Worm (Caenorhabditis elegans): ENCODE measurements around the gene slrp-1.

slrp-1 gene

ce11 chrV:13562748-13563147 lies 2.9 kb upstream of the slrp-1 start:
- TF ChIP-seq zfh-2 (GFP tag; conservative IDR thresholded peaks at IDR 0.05) = peak; percentile 82
- no peak for TF ChIP-seq F57A8.1 (GFP tag; optimal IDR thresholded peaks at IDR 0.05)
- no peak for TF ChIP-seq akir-1 (GFP tag; optimal IDR thresholded peaks at IDR 0.05)
- no peak for TF ChIP-seq atf-7 (tag; optimal IDR thresholded peaks at IDR 0.05)
- peak; percentile 66 for TF ChIP-seq egrh-3 (GFP tag; IDR thresholded peaks at IDR 0.05)
- TF ChIP-seq tbp1 (GFP tag; optimal IDR thresholded peaks at IDR 0.05) = no peak

ce11 chrV:13563841-13564240 lies 1.8 kb upstream of the slrp-1 start, which contains the start of gene grl-17:
Gene grl-17, minus strand, starts transcription at chrV:13563941.
- TF ChIP-seq bed-2 (GFP tag; IDR thresholded peaks at IDR 0.05) = no peak
- no peak for TF ChIP-seq ztf-28 (GFP tag; IDR thresholded peaks at IDR 0.05)
- no peak for TF ChIP-seq mxl-1 (tag; optimal IDR thresholded peaks at IDR 0.05)
- no peak for TF ChIP-seq ztf-6 (GFP tag; IDR thresholded peaks at IDR 0.05)
- TF ChIP-seq ceh-100 (GFP tag; IDR thresholded peaks at IDR 0.05) = no peak
- TF ChIP-seq madf-10 (tag; optimal IDR thresholded peaks at IDR 0.05) = no peak
- no peak for TF ChIP-seq ama-1 (optimal IDR thresholded peaks at IDR 0.05)
- TF ChIP-seq ama-1 (GFP tag; optimal IDR thresholded peaks at IDR 0.05) = no peak
- TF ChIP-seq dpl-1 (GFP tag; optimal IDR thresholded peaks at IDR 0.05) = no peak

ce11 chrV:13565197-13565596 lies 466 bp upstream of the slrp-1 start:
- TF ChIP-seq hlh-12 (tag; optimal IDR thresholded peaks at IDR 0.05) (no peak), lin-40 (tag; optimal IDR thresholded peaks at IDR 0.05) (peak; percentile 91), ets-4 (GFP tag; optimal IDR thresholded peaks at IDR 0.05) (peak; percentile 68), ztf-22 (GFP tag; optimal IDR thresholded peaks at IDR 0.05) (peak; percentile 5), F52B5.7 (tag; optimal IDR thresholded peaks at IDR 0.05) (peak; percentile 9), chd-7 (tag; optimal IDR thresholded peaks at IDR 0.05) (peak; percentile 81), B0336.3 (GFP tag; IDR thresholded peaks at IDR 0.05) (peak; percentile 57), atf-7 (tag; optimal IDR thresholded peaks at IDR 0.05) (peak; percentile 85), ceh-100 (GFP tag; IDR thresholded peaks at IDR 0.05) (0 out of 2 replicates have a peak, but pooled peaks have one; percentile 22), Y56A3A.18 (GFP tag; IDR thresholded peaks at IDR 0.05) (0 out of 2 replicates have a peak, but pooled peaks have one; percentile 67), F22D6.2 (tag; optimal IDR thresholded peaks at IDR 0.05) (peak; percentile 65), mcd-1 (GFP tag; IDR thresholded peaks at IDR 0.05) (peak; percentile 96), ceh-79 (tag; optimal IDR thresholded peaks at IDR 0.05) (no peak), dox-1 (GFP tag; IDR thresholded peaks at IDR 0.05) (peak; percentile 83), ztf-6 (GFP tag; IDR thresholded peaks at IDR 0.05) (0 out of 2 replicates have a peak, but pooled peaks have one; percentile 20), ztf-26 (tag; optimal IDR thresholded peaks at IDR 0.05) (peak; percentile 67), snpc-4 (GFP tag; optimal IDR thresholded peaks at IDR 0.05) (peak; percentile 19), snpc-4 (tag; optimal IDR thresholded peaks at IDR 0.05) (peak in 2 of 4 experiments; percentile 70 to 71), madf-3 (GFP tag; IDR thresholded peaks at IDR 0.05) (0 out of 2 replicates have a peak, but pooled peaks have one; percentile 68), Y53G8AR.9 (GFP tag; conservative IDR thresholded peaks at IDR 0.05) (peak; percentile 61; the same call in 1 of the 2 replicates), ceh-58 (GFP tag; IDR thresholded peaks at IDR 0.05) (no peak), ceh-27 (GFP tag; optimal IDR thresholded peaks at IDR 0.05) (peak; percentile 88), B0261.1 (tag; optimal IDR thresholded peaks at IDR 0.05) (no peak), madf-6 (GFP tag; IDR thresholded peaks at IDR 0.05) (peak; percentile 42; the same call in 1 of the 2 replicates), ztf-18 (tag; optimal IDR thresholded peaks at IDR 0.05) (peak; percentile 56), tbp1 (GFP tag; optimal IDR thresholded peaks at IDR 0.05) (peak; percentile 68), nhr-90 (tag; optimal IDR thresholded peaks at IDR 0.05) (peak; percentile 56), K11D2.4 (GFP tag; IDR thresholded peaks at IDR 0.05) (peak; percentile 65; the same call in 1 of the 2 replicates), gei-17 (GFP tag; optimal IDR thresholded peaks at IDR 0.05) (peak; percentile 34), cebp-1 (GFP tag; IDR thresholded peaks at IDR 0.05) (peak; percentile 44; the same call in 1 of the 2 replicates), cebp-1 (tag; optimal IDR thresholded peaks at IDR 0.05) (peak; percentile 85), repo-1 (tag; optimal IDR thresholded peaks at IDR 0.05) (peak; percentile 26), attf-5 (GFP tag; optimal IDR thresholded peaks at IDR 0.05) (peak; percentile 92), D2030.7 (GFP tag; IDR thresholded peaks at IDR 0.05) (no peak), madf-10 (tag; optimal IDR thresholded peaks at IDR 0.05) (peak; percentile 74), Y67H2A.10 (GFP tag; conservative IDR thresholded peaks at IDR 0.05) (no peak)

Data from whole organism, young adult.